Fruit fly (Drosophila melanogaster) Kc167 (cell line): ENCODE results near the gene LeuRS.

Experiments
- Myc ChIP-seq: fragments of >200 bp; optimal IDR thresholded peaks from 2 replicates; lab custom pipeline; 2017; ENCODE audit warnings: missing external identifiers
- h ChIP-seq: fragments of >200 bp; optimal IDR thresholded peaks from 3 replicates; lab custom pipeline; 2018; ENCODE audit warnings: missing external identifiers
- psq ChIP-seq: fragments of >200 bp; optimal IDR thresholded peaks from 2 replicates; lab custom pipeline; 2017; ENCODE audit warnings: missing external identifiers

DNA sequence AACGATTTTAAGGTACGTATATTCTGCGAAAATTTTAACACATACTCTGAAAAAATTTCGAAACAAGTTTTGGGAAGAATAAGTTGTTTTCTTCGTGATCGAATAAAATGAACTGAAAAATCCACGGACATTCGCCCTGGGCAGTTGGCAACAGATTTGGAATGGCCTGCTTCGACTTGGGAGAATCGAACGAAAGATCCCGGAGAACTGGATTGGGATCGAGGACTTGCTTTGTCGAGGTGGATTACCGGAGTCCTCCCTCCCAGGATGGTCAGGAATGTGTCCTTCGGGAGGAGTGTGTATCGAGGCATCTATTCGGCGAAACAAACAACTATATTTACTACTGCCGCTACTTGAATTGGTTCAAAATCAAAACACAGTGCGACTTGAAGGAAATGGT is 5.1 kb upstream of the LeuRS start, which contains the start of the genes CG3213 and CG8851:
- TF ChIP-seq Myc (lab: Kevin White, UChicago) (no peak), h (no peak), psq (lab: Kevin White, UChicago) (no peak)
